Fruit fly (Drosophila melanogaster) whole organism, adult: ENCODE measurements around the gene CG1138.

Experiments used
- Hr96 ChIP-seq: fragments of 200-800 bp; sonication (Bioruptor generic); optimal IDR thresholded peaks from 2 replicates; lab custom pipeline; 2016; ENCODE audit warnings: missing biosample characterization, missing genetic modification characterization
- cnc ChIP-seq, 2 experiments: fragments of >200 bp; optimal IDR thresholded peaks; 2 replicates each; lab custom pipeline; 2017
- tj ChIP-seq: fragments of 200-800 bp; sonication (Bioruptor generic); optimal IDR thresholded peaks from 3 replicates; lab custom pipeline; 2017; ENCODE audit warnings: missing biosample characterization, mild to moderate bottlenecking, missing genetic modification characterization, moderate library complexity
- toe ChIP-seq: fragments of 200-800 bp; sonication (Bioruptor generic); optimal IDR thresholded peaks from 2 replicates; lab custom pipeline; 2016; ENCODE audit warnings: missing biosample characterization, missing genetic modification characterization

DNA sequence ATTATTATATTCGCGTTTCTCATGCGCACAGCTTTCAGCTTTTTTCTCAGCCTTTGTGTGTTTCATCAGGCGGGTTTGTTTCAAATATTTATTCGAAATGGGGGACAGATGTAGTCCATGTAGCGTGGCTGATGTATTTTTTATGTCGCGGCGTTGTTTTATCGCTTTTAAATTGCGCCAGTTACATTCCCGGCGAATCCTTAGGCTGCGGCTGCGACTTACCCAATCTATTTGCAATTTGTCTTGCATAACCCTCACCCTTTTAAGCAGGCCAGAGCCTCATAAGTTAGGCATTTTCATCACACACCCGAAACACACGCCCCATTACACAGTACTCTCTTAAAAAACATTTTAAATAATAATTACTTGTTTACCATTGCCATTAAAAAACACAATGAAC, 32.0 kb upstream of the CG1138 start, which contains the start of gene sunz:
- TF ChIP-seq cnc (optimal IDR thresholded peaks at IDR 0.05; lab: Kevin White, UChicago) (no peak), tj (GFP tag; lab: Kevin White, UChicago) (no peak), toe (GFP tag; lab: Kevin White, UChicago) (no peak), Hr96 (GFP tag; lab: Kevin White, UChicago) (no peak)
